Worm (Caenorhabditis elegans) whole organism, young adult: Measurements from ENCODE around the gene R155.5.
A peak's percentile ranks its signal among the peaks of the same experiment; 100 is the strongest.

Source experiments
- B0035.1 ChIP-seq: sonication (generic microtip); optimal IDR thresholded peaks from 2 replicates; lab custom pipeline; 2016; ENCODE audit warnings: missing genetic modification characterization, mild to moderate bottlenecking, missing compliant biosample characterization, missing genotype, missing genetic modification reagents
- B0261.1 ChIP-seq: sonication (generic microtip); optimal IDR thresholded peaks from 2 replicates; lab custom pipeline; 2016; ENCODE audit warnings: mild to moderate bottlenecking, missing genetic modification characterization, moderate library complexity, missing compliant biosample characterization
- C17E4.6 ChIP-seq: fragments of 200-800 bp; sonication (Bioruptor generic); IDR thresholded peaks from 2 replicates; pipeline ENCODE4 v1.3.6; 2022; ENCODE audit warnings: missing genetic modification reagents, missing genetic modification characterization, missing compliant biosample characterization
- D2030.7 ChIP-seq: fragments of 200-800 bp; sonication (Bioruptor generic); IDR thresholded peaks from 2 replicates; pipeline ENCODE4 v1.3.6; 2022; ENCODE audit warnings: missing genetic modification reagents, missing genetic modification characterization, missing compliant biosample characterization
- F37B4.10 ChIP-seq: fragments of 200-800 bp; sonication (Bioruptor generic); IDR thresholded peaks from 2 replicates; pipeline ENCODE4 v1.3.6; 2022; ENCODE audit warnings: missing genetic modification characterization, missing compliant biosample characterization
- F57A8.1 ChIP-seq: fragments of 200-800 bp; sonication (Bioruptor generic); optimal IDR thresholded peaks from 2 replicates; lab custom pipeline; 2018; ENCODE audit warnings: mild to moderate bottlenecking, missing genetic modification characterization, moderate library complexity, missing compliant biosample characterization
- K11D2.4 ChIP-seq: fragments of 200-800 bp; sonication (Bioruptor generic); IDR thresholded peaks from 2 replicates; pipeline ENCODE4 v1.3.6; 2022; ENCODE audit warnings: missing genetic modification reagents, missing genetic modification characterization, missing compliant biosample characterization
- T26A5.8 ChIP-seq: sonication (generic microtip); optimal IDR thresholded peaks from 2 replicates; lab custom pipeline; 2016; ENCODE audit warnings: missing genetic modification characterization, missing compliant biosample characterization
- Y53F4B.3 ChIP-seq: fragments of 200-800 bp; sonication (Bioruptor generic); IDR thresholded peaks from 2 replicates; pipeline ENCODE4 v1.3.6; 2022; ENCODE audit warnings: missing genetic modification reagents, missing genetic modification characterization, missing compliant biosample characterization
- Y53G8AR.9 ChIP-seq: fragments of 200-800 bp; sonication (Bioruptor generic); conservative IDR thresholded peaks from 2 replicates; pipeline ENCODE4 v1.3.6; 2022; ENCODE audit warnings: missing genetic modification reagents, missing genetic modification characterization, missing compliant biosample characterization
- Y56A3A.18 ChIP-seq: fragments of 200-800 bp; sonication (Bioruptor generic); IDR thresholded peaks from 2 replicates; pipeline ENCODE4 v1.3.6; 2022; ENCODE audit warnings: missing genetic modification reagents, missing genetic modification characterization, missing compliant biosample characterization
- ZK185.1 ChIP-seq: sonication (generic microtip); optimal IDR thresholded peaks from 2 replicates; lab custom pipeline; 2016; ENCODE audit warnings: mild to moderate bottlenecking, missing genetic modification characterization, missing compliant biosample characterization; ENCODE audit not compliant: poor library complexity, severe bottlenecking
- akir-1 ChIP-seq: fragments of 200-800 bp; sonication (Bioruptor generic); optimal IDR thresholded peaks from 2 replicates; lab custom pipeline; 2018; ENCODE audit warnings: mild to moderate bottlenecking, missing genetic modification characterization, moderate library complexity, missing compliant biosample characterization
- aptf-3 ChIP-seq: fragments of 200-800 bp; sonication (Bioruptor generic); IDR thresholded peaks from 2 replicates; pipeline ENCODE4 v1.3.6; 2022; ENCODE audit warnings: missing genetic modification characterization, missing compliant biosample characterization
- attf-5 ChIP-seq: fragments of 200-800 bp; sonication (Bioruptor generic); optimal IDR thresholded peaks from 2 replicates; lab custom pipeline; 2018; ENCODE audit warnings: mild to moderate bottlenecking, missing genetic modification characterization, missing compliant biosample characterization
- attf-6 ChIP-seq: fragments of 200-800 bp; sonication (Bioruptor generic); IDR thresholded peaks from 2 replicates; pipeline ENCODE4 v1.3.6; 2022; ENCODE audit warnings: missing genetic modification reagents, missing genetic modification characterization, missing compliant biosample characterization
- bed-2 ChIP-seq: fragments of 200-800 bp; sonication (Bioruptor generic); IDR thresholded peaks from 2 replicates; pipeline ENCODE4 v1.3.6; 2022; ENCODE audit warnings: missing genetic modification reagents, missing genetic modification characterization, missing compliant biosample characterization
- cebp-2 ChIP-seq: fragments of 200-800 bp; sonication (Bioruptor generic); IDR thresholded peaks from 2 replicates; pipeline ENCODE4 v1.3.6; 2022; ENCODE audit warnings: missing genetic modification characterization, missing compliant biosample characterization
- ceh-40 ChIP-seq: fragments of 200-800 bp; sonication (Bioruptor generic); IDR thresholded peaks from 2 replicates; pipeline ENCODE4 v1.3.6; 2022; ENCODE audit warnings: missing genetic modification characterization, missing compliant biosample characterization
- egrh-3 ChIP-seq: fragments of 200-800 bp; sonication (Bioruptor generic); IDR thresholded peaks from 2 replicates; pipeline ENCODE4 v1.3.6; 2022; ENCODE audit warnings: missing genetic modification reagents, missing genetic modification characterization, missing compliant biosample characterization
- fkh-3 ChIP-seq: sonication (generic microtip); optimal IDR thresholded peaks from 2 replicates; lab custom pipeline; 2016; ENCODE audit warnings: mild to moderate bottlenecking, missing genetic modification characterization, missing compliant biosample characterization
- him-1 ChIP-seq: sonication (generic microtip); optimal IDR thresholded peaks from 2 replicates; lab custom pipeline; 2016; ENCODE audit warnings: missing genotype, missing genetic modification reagents, missing genetic modification characterization, missing compliant biosample characterization
- lin-35 ChIP-seq, 3 experiments: fragments of 150-350 bp in 2 of 3; sonication (generic microtip) in 1 of 3; optimal IDR thresholded peaks; 2 replicates each; lab custom pipeline; 2014 to 2018; ENCODE audit warnings: missing biosample characterization in 3 of 3, missing genetic modification characterization in 3 of 3, missing genetic modification reagents in 3 of 3
- lsl-1 ChIP-seq: fragments of 200-800 bp; sonication (Bioruptor generic); optimal IDR thresholded peaks from 2 replicates; lab custom pipeline; 2018; ENCODE audit warnings: mild to moderate bottlenecking, missing genetic modification characterization, moderate library complexity, missing compliant biosample characterization
- mcd-1 ChIP-seq: fragments of 200-800 bp; sonication (Bioruptor generic); IDR thresholded peaks from 2 replicates; pipeline ENCODE4 v1.3.6; 2022; ENCODE audit warnings: missing genetic modification reagents, missing genetic modification characterization, missing compliant biosample characterization
- mel-28 ChIP-seq: sonication (generic microtip); optimal IDR thresholded peaks from 2 replicates; lab custom pipeline; 2016; ENCODE audit warnings: borderline replicate concordance, mild to moderate bottlenecking, missing genetic modification characterization, missing compliant biosample characterization
- mxl-1 ChIP-seq: sonication (generic microtip); optimal IDR thresholded peaks from 2 replicates; lab custom pipeline; 2016; ENCODE audit warnings: missing genetic modification characterization, missing compliant biosample characterization
- nfya-2 ChIP-seq: fragments of 200-800 bp; sonication (Bioruptor generic); IDR thresholded peaks from 2 replicates; pipeline ENCODE4 v1.3.6; 2022; ENCODE audit warnings: missing genetic modification reagents, missing genetic modification characterization, missing compliant biosample characterization
- nhr-27 ChIP-seq: fragments of 200-800 bp; sonication (Bioruptor generic); optimal IDR thresholded peaks from 2 replicates; lab custom pipeline; 2018; ENCODE audit warnings: mild to moderate bottlenecking, missing genetic modification characterization, moderate library complexity, missing compliant biosample characterization
- pbrm-1 ChIP-seq: fragments of 200-800 bp; sonication (Bioruptor generic); IDR thresholded peaks from 2 replicates; pipeline ENCODE4 v1.3.6; 2022; ENCODE audit warnings: missing genetic modification reagents, missing genetic modification characterization, missing compliant biosample characterization
- repo-1 ChIP-seq: sonication (generic microtip); optimal IDR thresholded peaks from 2 replicates; lab custom pipeline; 2017; ENCODE audit warnings: mild to moderate bottlenecking, missing genetic modification characterization, missing compliant biosample characterization
- sptf-2 ChIP-seq: fragments of 200-800 bp; sonication (Bioruptor generic); optimal IDR thresholded peaks from 2 replicates; lab custom pipeline; 2018; ENCODE audit warnings: mild to moderate bottlenecking, missing genetic modification characterization, missing compliant biosample characterization
- tbp1 ChIP-seq: fragments of 200-800 bp; sonication (Bioruptor generic); optimal IDR thresholded peaks from 2 replicates; lab custom pipeline; 2018; ENCODE audit warnings: mild to moderate bottlenecking, missing genetic modification characterization, missing compliant biosample characterization
- tbx-9 ChIP-seq: sonication (generic microtip); optimal IDR thresholded peaks from 2 replicates; lab custom pipeline; 2016; ENCODE audit warnings: borderline replicate concordance, missing genetic modification characterization, inconsistent platforms, missing compliant biosample characterization
- zfh-2 ChIP-seq: fragments of 200-800 bp; sonication (Bioruptor generic); conservative IDR thresholded peaks from 2 replicates; pipeline ENCODE4 v1.3.6; 2022; ENCODE audit warnings: missing genetic modification reagents, missing genetic modification characterization, missing compliant biosample characterization
- zim-3 ChIP-seq: sonication (generic microtip); optimal IDR thresholded peaks from 2 replicates; lab custom pipeline; 2017; ENCODE audit warnings: mild to moderate bottlenecking, missing genetic modification characterization, moderate library complexity, missing compliant biosample characterization
- ztf-26 ChIP-seq: sonication (generic microtip); optimal IDR thresholded peaks from 2 replicates; lab custom pipeline; 2017; ENCODE audit warnings: missing genetic modification characterization, missing compliant biosample characterization
- ztf-28 ChIP-seq: fragments of 200-800 bp; sonication (Bioruptor generic); IDR thresholded peaks from 2 replicates; pipeline ENCODE4 v1.3.6; 2022; ENCODE audit warnings: missing genetic modification reagents, missing genetic modification characterization, missing compliant biosample characterization

The R155.5 gene

ce11 chrIII:1947851-1948250 is 22.5 kb downstream of the R155.5 start:
- TF ChIP-seq F57A8.1 (GFP tag; lab: Kevin White, UChicago): no peak
- TF ChIP-seq zfh-2 (GFP tag; lab: Robert Waterston, UW): 0 out of 2 replicates have a peak, but pooled peaks have one; percentile 16
- TF ChIP-seq, all 124 proteins: peak for 1

- TF ChIP-seq ceh-40 (GFP tag; lab: Robert Waterston, UW) (no peak), D2030.7 (GFP tag; lab: Robert Waterston, UW) (no peak), B0035.1 (tag; lab: Kevin White, UChicago) (no peak)
These were observed 26.8 kb downstream of the R155.5 start, which contains the start of gene F53A3.1 for ce11 chrIII:1943488-1943887. F53A3.1 (minus strand) TSS chrIII:1943637.

ce11 chrIII:1939625-1939988 is 30.7 kb downstream of the R155.5 start:
- TF ChIP-seq him-1 (tag; lab: Kevin White, UChicago) (peak; percentile 85), sptf-2 (GFP tag; lab: Kevin White, UChicago) (no peak), akir-1 (GFP tag; lab: Kevin White, UChicago) (no peak), C17E4.6 (GFP tag; lab: Robert Waterston, UW) (no peak), nfya-2 (GFP tag; lab: Robert Waterston, UW) (no peak), tbx-9 (tag; lab: Kevin White, UChicago) (no peak), lin-35 (GFP tag; optimal IDR thresholded peaks at IDR 0.05; lab: Kevin White, UChicago) (no peak), B0261.1 (no peak), ztf-26 (tag; lab: Kevin White, UChicago) (no peak), nhr-27 (tag; lab: Kevin White, UChicago) (no peak), lsl-1 (GFP tag; lab: Kevin White, UChicago) (peak; percentile 26), D2030.7 (GFP tag; lab: Robert Waterston, UW) (no peak)

ce11 chrIII:1938712-1939624 is 31.4 kb downstream of the R155.5 start:
- no peak for TF ChIP-seq D2030.7 (GFP tag; lab: Robert Waterston, UW)
- TF ChIP-seq attf-5 (GFP tag; lab: Kevin White, UChicago): peak; percentile 6
- no peak for TF ChIP-seq nfya-2 (GFP tag; lab: Robert Waterston, UW)
- TF ChIP-seq zfh-2 (GFP tag; lab: Robert Waterston, UW): peak; percentile 95
- TF ChIP-seq bed-2 (GFP tag; lab: Robert Waterston, UW): peak; percentile 66; the same call in 1 of the 2 replicates
- 0 out of 2 replicates have a peak, but pooled peaks have one; percentile 16 for TF ChIP-seq F37B4.10 (GFP tag; lab: Robert Waterston, UW)
- TF ChIP-seq cebp-2 (GFP tag; lab: Robert Waterston, UW): 0 out of 2 replicates have a peak, but pooled peaks have one; percentile 67
- peak; percentile 89 for TF ChIP-seq egrh-3 (GFP tag; lab: Robert Waterston, UW)
- TF ChIP-seq, all 124 proteins: peak for 6

ce11 chrIII:1937879-1938438 is 32.4 kb downstream of the R155.5 start:
- no peak for TF ChIP-seq ZK185.1
- peak; percentile 15 for TF ChIP-seq lsl-1 (GFP tag; lab: Kevin White, UChicago)
- TF ChIP-seq sptf-2 (GFP tag; lab: Kevin White, UChicago): no peak
- peak; percentile 69 for TF ChIP-seq zfh-2 (GFP tag; lab: Robert Waterston, UW)
- no peak for TF ChIP-seq aptf-3 (GFP tag; lab: Robert Waterston, UW)
- no peak for TF ChIP-seq T26A5.8
- TF ChIP-seq Y56A3A.18 (GFP tag; lab: Robert Waterston, UW): no peak
- TF ChIP-seq Y53F4B.3: no peak
- no peak for TF ChIP-seq Y53G8AR.9
- no peak for TF ChIP-seq mel-28 (tag; lab: Kevin White, UChicago)
- TF ChIP-seq mcd-1 (GFP tag; lab: Robert Waterston, UW): no peak
- TF ChIP-seq ztf-28: no peak
- no peak for TF ChIP-seq tbp1 (GFP tag; lab: Kevin White, UChicago)
- no peak for TF ChIP-seq zim-3 (tag; lab: Kevin White, UChicago)
- no peak for TF ChIP-seq pbrm-1 (GFP tag; lab: Robert Waterston, UW)
- TF ChIP-seq egrh-3 (GFP tag; lab: Robert Waterston, UW): peak; percentile 22; the same call in 1 of the 2 replicates
- TF ChIP-seq mxl-1: no peak
- TF ChIP-seq repo-1 (tag; lab: Kevin White, UChicago): no peak
- no peak for TF ChIP-seq attf-6 (GFP tag; lab: Robert Waterston, UW)
- no peak for TF ChIP-seq K11D2.4
- TF ChIP-seq fkh-3 (tag; lab: Kevin White, UChicago): peak; percentile 42
